Worm (Caenorhabditis elegans) whole organism, L3 larva: ENCODE results near the gene rpt-2.

Experiments used
- ZK546.5 ChIP-seq: sonication (generic microtip); optimal IDR thresholded peaks from 2 replicates; lab custom pipeline; 2017; ENCODE audit warnings: missing biosample characterization, missing genetic modification characterization
- aly-2 ChIP-seq: fragments of 150-350 bp; optimal IDR thresholded peaks from 2 replicates; lab custom pipeline; 2014; ENCODE audit warnings: missing biosample characterization, missing genetic modification characterization
- ama-1 ChIP-seq: fragments of 150-350 bp; optimal IDR thresholded peaks from 2 replicates; lab custom pipeline; 2018
- ceh-16 ChIP-seq: sonication (generic microtip); optimal IDR thresholded peaks from 2 replicates; lab custom pipeline; 2017; ENCODE audit warnings: missing biosample characterization, missing genetic modification characterization
- ceh-28 ChIP-seq: fragments of 150-350 bp; optimal IDR thresholded peaks from 2 replicates; lab custom pipeline; 2014; ENCODE audit warnings: missing biosample characterization, missing genetic modification reagents, missing genetic modification characterization
- ceh-9 ChIP-seq: sonication (generic microtip); optimal IDR thresholded peaks from 2 replicates; lab custom pipeline; 2018; ENCODE audit warnings: missing biosample characterization, missing genetic modification characterization
- daf-12 ChIP-seq: fragments of 150-350 bp; optimal IDR thresholded peaks from 2 replicates; lab custom pipeline; 2014; ENCODE audit warnings: missing biosample characterization, missing genetic modification reagents, missing genetic modification characterization
- egl-27 ChIP-seq: sonication (generic microtip); optimal IDR thresholded peaks from 4 replicates; lab custom pipeline; 2017; ENCODE audit warnings: missing biosample characterization, missing genetic modification reagents, missing genetic modification characterization
- egl-5 ChIP-seq: fragments of 150-350 bp; optimal IDR thresholded peaks from 2 replicates; lab custom pipeline; 2017; ENCODE audit warnings: missing biosample characterization, missing genetic modification reagents, missing genetic modification characterization, inconsistent platforms
- elt-1 ChIP-seq: fragments of 150-350 bp; optimal IDR thresholded peaks from 2 replicates; lab custom pipeline; 2014; ENCODE audit warnings: missing biosample characterization, missing genetic modification characterization
- elt-2 ChIP-seq: sonication (generic microtip); optimal IDR thresholded peaks from 2 replicates; lab custom pipeline; 2016; ENCODE audit warnings: missing genetic modification reagents, mild to moderate bottlenecking, missing genetic modification characterization, missing compliant biosample characterization
- eor-1 ChIP-seq, 2 experiments: fragments of 150-350 bp; optimal IDR thresholded peaks; 2 replicates each; lab custom pipeline; 2014 to 2018; ENCODE audit warnings: missing biosample characterization in 2 of 2, missing genetic modification characterization in 2 of 2
- fkh-2 ChIP-seq: fragments of 150-350 bp; optimal IDR thresholded peaks from 2 replicates; lab custom pipeline; 2014; ENCODE audit warnings: missing biosample characterization, missing genetic modification reagents, missing genetic modification characterization
- fos-1 ChIP-seq: fragments of 150-350 bp; optimal IDR thresholded peaks from 2 replicates; lab custom pipeline; 2014; ENCODE audit warnings: missing biosample characterization, missing genetic modification characterization
- hmg-11 ChIP-seq: sonication (generic microtip); optimal IDR thresholded peaks from 2 replicates; lab custom pipeline; 2016; ENCODE audit warnings: missing genetic modification characterization, missing compliant biosample characterization
- jun-1 ChIP-seq: fragments of 150-350 bp; optimal IDR thresholded peaks from 2 replicates; lab custom pipeline; 2014; ENCODE audit warnings: missing biosample characterization, missing genetic modification reagents, missing genetic modification characterization
- lin-15B ChIP-seq: fragments of 150-350 bp; optimal IDR thresholded peaks from 2 replicates; lab custom pipeline; 2014; ENCODE audit warnings: missing biosample characterization, missing genetic modification characterization
- lsy-12 ChIP-seq: sonication (generic microtip); optimal IDR thresholded peaks from 2 replicates; lab custom pipeline; 2016; ENCODE audit warnings: mild to moderate bottlenecking, missing genetic modification characterization, missing compliant biosample characterization
- mdl-1 ChIP-seq: fragments of 150-350 bp; optimal IDR thresholded peaks from 2 replicates; lab custom pipeline; 2014; ENCODE audit warnings: missing biosample characterization, missing genetic modification characterization
- nfya-1 ChIP-seq: sonication (generic microtip); optimal IDR thresholded peaks from 2 replicates; lab custom pipeline; 2017; ENCODE audit warnings: missing genetic modification characterization, mild to moderate bottlenecking, missing compliant biosample characterization, antibody characterized with exemption, moderate library complexity; ENCODE audit not compliant: insufficient read depth
- nhr-23 ChIP-seq: fragments of 150-350 bp; optimal IDR thresholded peaks from 2 replicates; lab custom pipeline; 2014; ENCODE audit warnings: missing biosample characterization, missing genetic modification reagents, missing genetic modification characterization
- nhr-237 ChIP-seq: fragments of 150-350 bp; optimal IDR thresholded peaks from 2 replicates; lab custom pipeline; 2014; ENCODE audit warnings: missing biosample characterization, missing genetic modification characterization
- nhr-25 ChIP-seq: sonication (generic microtip); optimal IDR thresholded peaks from 2 replicates; lab custom pipeline; 2017; ENCODE audit warnings: missing biosample characterization, missing genetic modification characterization
- nhr-28 ChIP-seq: fragments of 150-350 bp; optimal IDR thresholded peaks from 2 replicates; lab custom pipeline; 2014; ENCODE audit warnings: missing biosample characterization, missing genetic modification characterization
- nhr-43 ChIP-seq: sonication (generic microtip); optimal IDR thresholded peaks from 2 replicates; lab custom pipeline; 2016; ENCODE audit warnings: mild to moderate bottlenecking, missing genetic modification characterization, missing compliant biosample characterization; ENCODE audit not compliant: poor library complexity, severe bottlenecking
- nhr-76 ChIP-seq: fragments of 150-350 bp; sonication (generic microtip); optimal IDR thresholded peaks from 5 replicates; lab custom pipeline; 2014; ENCODE audit warnings: missing biosample characterization, missing genetic modification characterization
- pha-4 ChIP-seq: fragments of 150-350 bp; optimal IDR thresholded peaks from 2 replicates; lab custom pipeline; 2014; ENCODE audit warnings: missing biosample characterization, missing genetic modification reagents, missing genetic modification characterization
- pqm-1 ChIP-seq: fragments of 150-350 bp; optimal IDR thresholded peaks from 2 replicates; lab custom pipeline; 2017; ENCODE audit warnings: missing biosample characterization, missing genetic modification characterization, inconsistent platforms
- sea-2 ChIP-seq: fragments of 150-350 bp; sonication (generic microtip); optimal IDR thresholded peaks from 4 replicates; lab custom pipeline; 2014; ENCODE audit warnings: missing biosample characterization, missing genetic modification reagents, missing genetic modification characterization
- skn-1 ChIP-seq: fragments of 150-350 bp; optimal IDR thresholded peaks from 2 replicates; lab custom pipeline; 2014; ENCODE audit warnings: missing biosample characterization, missing genetic modification characterization
- unc-39 ChIP-seq: sonication (generic microtip); optimal IDR thresholded peaks from 4 replicates; lab custom pipeline; 2017; ENCODE audit warnings: missing biosample characterization, missing genetic modification characterization
- zag-1 ChIP-seq: fragments of 150-350 bp; optimal IDR thresholded peaks from 2 replicates; lab custom pipeline; 2014; ENCODE audit warnings: missing biosample characterization, missing genetic modification characterization
- ztf-4 ChIP-seq: fragments of 150-350 bp; optimal IDR thresholded peaks from 2 replicates; lab custom pipeline; 2014; ENCODE audit warnings: missing biosample characterization, missing genetic modification characterization

The rpt-2 gene

DNA sequence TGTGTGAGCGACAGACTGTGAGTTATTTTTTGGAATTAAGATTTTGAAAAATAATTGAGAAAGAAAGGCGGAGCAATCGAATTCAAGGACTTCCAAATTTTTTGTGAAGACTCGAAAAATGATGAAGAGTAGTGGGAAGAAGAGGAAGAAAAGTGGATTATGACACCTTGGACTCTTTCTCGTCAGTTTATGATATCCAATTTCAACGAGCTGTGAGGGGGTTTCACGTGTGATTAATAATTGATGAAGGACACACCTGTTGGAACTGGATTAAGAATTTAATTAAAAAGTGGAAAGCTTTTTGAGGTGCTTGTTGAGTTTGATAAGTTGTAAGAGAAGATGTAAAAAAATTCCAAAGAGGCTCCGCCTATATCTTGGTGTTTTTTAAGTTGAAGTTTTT, 27.1 kb downstream of the rpt-2 start, which contains the start of gene fut-8:
Gene fut-8 (minus strand): TSS at position 101 of the 400 bp plus-strand sequence.
- TF ChIP-seq nhr-23 (no peak), ztf-4 (tag; lab: Kevin White, UChicago) (no peak), zag-1 (tag; lab: Kevin White, UChicago) (no peak), daf-12 (tag; lab: Kevin White, UChicago) (no peak), nhr-76 (no peak), nhr-25 (tag; lab: Kevin White, UChicago) (no peak), lin-15B (tag; lab: Kevin White, UChicago) (no peak), lsy-12 (no peak), egl-27 (tag; lab: Kevin White, UChicago) (no peak), ZK546.5 (tag; lab: Kevin White, UChicago) (no peak), elt-2 (tag; lab: Kevin White, UChicago) (no peak), egl-5 (tag; lab: Kevin White, UChicago) (no peak), skn-1 (tag; lab: Kevin White, UChicago) (no peak), aly-2 (tag; lab: Kevin White, UChicago) (no peak)

DNA sequence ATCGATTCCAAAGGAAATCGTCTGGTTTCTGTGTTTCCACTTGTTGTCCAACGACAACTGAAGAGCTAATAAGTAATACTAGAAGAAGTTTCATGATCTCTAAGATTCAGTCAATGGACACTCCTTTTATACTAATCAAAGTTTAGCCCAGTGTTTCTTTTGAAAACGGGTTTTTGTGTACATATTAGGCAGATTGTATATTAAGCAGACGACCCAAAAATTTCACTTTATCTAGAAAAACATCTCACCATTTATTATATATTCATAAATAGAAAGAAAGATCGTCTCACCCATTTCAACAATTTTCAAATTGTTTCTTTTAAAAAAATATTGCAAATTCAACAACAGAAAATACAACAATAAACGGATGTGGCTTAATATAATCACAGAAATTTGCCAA, 30.7 kb downstream of the rpt-2 start, which contains the start of gene C10F3.7:
Gene C10F3.7 (minus strand): TSS at position 101 of the 400 bp plus-strand sequence.
- no peak for TF ChIP-seq nfya-1 (tag; lab: Kevin White, UChicago)
- TF ChIP-seq elt-1 (tag; lab: Kevin White, UChicago), result no peak
- TF ChIP-seq ceh-16 (tag; lab: Kevin White, UChicago), result no peak
- no peak for TF ChIP-seq nhr-237
- TF ChIP-seq nhr-43 (tag; lab: Kevin White, UChicago), result no peak
- TF ChIP-seq lin-15B (tag; lab: Kevin White, UChicago), result no peak
- no peak for TF ChIP-seq sea-2 (GFP tag; lab: Kevin White, UChicago)
- no peak for TF ChIP-seq jun-1 (tag; lab: Kevin White, UChicago)
- no peak for TF ChIP-seq pha-4
- no peak for TF ChIP-seq egl-27 (tag; lab: Kevin White, UChicago)
- no peak for TF ChIP-seq nhr-23
- TF ChIP-seq nhr-28, result no peak

DNA sequence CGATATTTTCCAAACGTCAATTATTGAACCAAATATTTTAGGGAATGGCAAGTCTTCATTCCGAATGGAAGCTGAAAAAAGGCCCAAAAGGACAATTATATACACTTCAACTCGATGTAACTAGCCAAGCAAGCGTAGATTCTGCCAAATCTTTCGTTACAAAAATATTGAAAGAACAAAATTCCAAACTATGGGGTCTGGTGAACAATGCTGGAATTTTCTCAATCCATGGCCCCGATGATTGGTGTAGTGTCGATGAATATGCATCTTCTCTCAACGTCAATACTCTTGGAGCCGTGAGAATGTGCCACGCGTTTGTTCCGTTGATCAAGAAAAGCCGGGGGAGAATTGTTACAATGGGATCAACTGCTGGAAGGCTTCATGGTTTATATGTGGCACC, 33.2 kb downstream of the rpt-2 start:
- TF ChIP-seq elt-1 (tag; lab: Kevin White, UChicago), result no peak
- no peak for TF ChIP-seq nhr-43 (tag; lab: Kevin White, UChicago)
- no peak for TF ChIP-seq ceh-9 (tag; lab: Kevin White, UChicago)
- no peak for TF ChIP-seq ceh-28
- TF ChIP-seq elt-2 (tag; lab: Kevin White, UChicago), result no peak
- no peak for TF ChIP-seq nhr-76
- TF ChIP-seq eor-1 (tag; optimal IDR thresholded peaks at IDR 0.05; lab: Kevin White, UChicago), result no peak
- no peak for TF ChIP-seq mdl-1 (tag; lab: Kevin White, UChicago)
- TF ChIP-seq unc-39 (tag; lab: Kevin White, UChicago), result no peak
- no peak for TF ChIP-seq egl-5 (tag; lab: Kevin White, UChicago)
- no peak for TF ChIP-seq pqm-1

DNA sequence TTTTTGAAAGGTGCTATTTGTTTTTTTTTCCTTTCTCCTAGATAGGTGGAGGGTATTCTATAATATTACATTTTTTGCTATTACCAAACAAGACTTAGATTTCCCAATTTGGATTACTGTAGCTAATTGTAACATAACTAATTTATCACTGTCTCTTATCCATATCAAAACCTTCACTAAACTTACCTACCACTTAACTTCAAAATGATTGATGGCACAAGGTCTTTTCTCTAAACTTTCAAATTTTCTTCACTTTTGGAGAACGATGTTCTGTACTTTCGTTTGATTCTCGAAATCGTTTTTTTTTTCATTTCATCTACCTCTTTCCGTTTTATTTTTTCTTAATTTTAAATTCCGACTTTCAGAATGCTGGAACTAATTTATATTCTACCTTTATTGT, 34.1 kb downstream of the rpt-2 start, which contains the start of gene dhs-16:
Gene dhs-16 (plus strand): TSS at position 366 of the 400 bp plus-strand sequence.
- TF ChIP-seq egl-27 (tag; lab: Kevin White, UChicago) (no peak), sea-2 (GFP tag; lab: Kevin White, UChicago) (no peak), fos-1 (tag; lab: Kevin White, UChicago) (no peak), ama-1 (lab: Kevin White, UChicago) (no peak), hmg-11 (no peak), ceh-16 (tag; lab: Kevin White, UChicago) (no peak), egl-5 (tag; lab: Kevin White, UChicago) (no peak), fkh-2 (tag; lab: Kevin White, UChicago) (no peak), nhr-237 (no peak)
- TF ChIP-seq, all 47 proteins: peak for 0

DNA sequence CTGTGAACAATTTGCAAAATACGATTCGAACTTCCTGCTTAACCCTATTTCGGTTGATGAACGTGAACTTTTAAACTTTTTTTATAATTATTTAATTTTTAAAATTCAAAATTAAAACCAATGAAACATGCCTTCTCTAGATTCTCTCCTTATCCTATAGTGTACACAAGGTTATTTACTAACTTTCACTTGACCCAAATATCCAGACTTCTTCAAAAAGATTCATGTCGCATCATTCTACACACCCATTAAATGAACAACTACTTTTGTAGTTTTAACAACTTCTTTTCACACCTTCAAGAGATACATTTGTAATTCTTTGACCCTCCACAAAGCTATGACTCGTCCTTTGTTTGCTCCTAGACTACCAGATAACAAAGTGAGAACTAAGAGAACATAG, 34.7 kb downstream of the rpt-2 start:
- TF ChIP-seq nhr-23 (peak; percentile 72), unc-39 (tag; lab: Kevin White, UChicago) (no peak)
